Fruit fly (Drosophila melanogaster) whole organism, embryonic: Measurements from ENCODE around the gene Ciz1.

Experiments
- Bdp1 ChIP-seq: fragments of 200-800 bp; sonication (Bioruptor generic); optimal IDR thresholded peaks from 3 replicates; lab custom pipeline; 2016; ENCODE audit warnings: missing biosample characterization, missing genetic modification characterization
- Blimp-1 ChIP-seq: fragments of 200-800 bp; sonication (Bioruptor generic); optimal IDR thresholded peaks from 3 replicates; lab custom pipeline; 2018; ENCODE audit warnings: missing biosample characterization, missing genetic modification characterization, mild to moderate bottlenecking, moderate library complexity, missing genetic modification reagents
- CG10462 ChIP-seq: fragments of 200-800 bp; sonication (Bioruptor generic); optimal IDR thresholded peaks from 2 replicates; lab custom pipeline; 2016; ENCODE audit warnings: missing biosample characterization, missing genetic modification characterization
- CG12236 ChIP-seq: fragments of 200-800 bp; sonication (Bioruptor generic); optimal IDR thresholded peaks from 2 replicates; lab custom pipeline; 2016; ENCODE audit warnings: missing biosample characterization, missing genetic modification characterization
- CG13424 ChIP-seq: fragments of 200-800 bp; sonication (Bioruptor generic); optimal IDR thresholded peaks from 2 replicates; lab custom pipeline; 2019; ENCODE audit warnings: missing biosample characterization, mild to moderate bottlenecking, missing genetic modification characterization, moderate library complexity
- CG13894 ChIP-seq: fragments of 200-800 bp; sonication (Bioruptor generic); optimal IDR thresholded peaks from 3 replicates; lab custom pipeline; 2018; ENCODE audit warnings: missing biosample characterization, mild to moderate bottlenecking, missing genetic modification characterization, moderate library complexity
- CG15601 ChIP-seq: fragments of 200-800 bp; sonication (Bioruptor generic); optimal IDR thresholded peaks from 3 replicates; lab custom pipeline; 2019; ENCODE audit warnings: missing biosample characterization, mild to moderate bottlenecking, missing genetic modification characterization, moderate library complexity
- CG16813 ChIP-seq: fragments of 200-800 bp; sonication (Bioruptor generic); IDR thresholded peaks from 3 replicates; pipeline ENCODE4 v1.3.6; 2022; ENCODE audit warnings: missing biosample characterization, missing genetic modification characterization; ENCODE audit not compliant: partially characterized antibody
- CG16815 ChIP-seq: fragments of 200-800 bp; sonication (Bioruptor generic); optimal IDR thresholded peaks from 3 replicates; lab custom pipeline; 2017; ENCODE audit warnings: missing biosample characterization, mild to moderate bottlenecking, missing genetic modification characterization
- CG16863 ChIP-seq: fragments of 200-800 bp; sonication (Bioruptor generic); optimal IDR thresholded peaks from 3 replicates; lab custom pipeline; 2016; ENCODE audit warnings: missing biosample characterization, missing genetic modification characterization
- CG18262 ChIP-seq: fragments of 200-800 bp; optimal IDR thresholded peaks from 3 replicates; lab custom pipeline; 2019; ENCODE audit warnings: missing biosample characterization, mild to moderate bottlenecking, missing genetic modification characterization, moderate library complexity
- CG1832 ChIP-seq: fragments of 200-800 bp; sonication (Bioruptor generic); optimal IDR thresholded peaks from 2 replicates; lab custom pipeline; 2017; ENCODE audit warnings: missing biosample characterization, mild to moderate bottlenecking, missing genetic modification characterization, inconsistent platforms
- CG2678 ChIP-seq: fragments of 200-800 bp; sonication (Bioruptor generic); optimal IDR thresholded peaks from 3 replicates; lab custom pipeline; 2019; ENCODE audit warnings: missing biosample characterization, mild to moderate bottlenecking, missing genetic modification characterization, moderate library complexity
- CG2712 ChIP-seq: fragments of 200-800 bp; optimal IDR thresholded peaks from 3 replicates; lab custom pipeline; 2019; ENCODE audit warnings: missing biosample characterization, mild to moderate bottlenecking, missing genetic modification characterization, moderate library complexity
- CG31441 ChIP-seq: fragments of 200-800 bp; sonication (Bioruptor generic); IDR thresholded peaks from 2 replicates; pipeline ENCODE4 v1.3.6; 2022; ENCODE audit warnings: missing biosample characterization, missing genetic modification characterization
- CG32767 ChIP-seq: fragments of 200-800 bp; sonication (Bioruptor generic); IDR thresholded peaks from 2 replicates; pipeline ENCODE4 v1.3.6; 2022; ENCODE audit warnings: missing biosample characterization, missing genetic modification characterization
- CG5180 ChIP-seq: fragments of 200-800 bp; sonication (Bioruptor generic); optimal IDR thresholded peaks from 3 replicates; lab custom pipeline; 2017; ENCODE audit warnings: missing biosample characterization, missing genetic modification characterization, mild to moderate bottlenecking, moderate library complexity, missing genetic modification reagents
- CG5953 ChIP-seq: fragments of 200-800 bp; sonication (Bioruptor generic); IDR thresholded peaks from 2 replicates; pipeline ENCODE4 v1.3.6; 2022; ENCODE audit warnings: missing biosample characterization, missing genetic modification characterization
- CG7271 ChIP-seq: fragments of 200-800 bp; sonication (Bioruptor generic); optimal IDR thresholded peaks from 2 replicates; lab custom pipeline; 2018; ENCODE audit warnings: missing biosample characterization, mild to moderate bottlenecking, missing genetic modification characterization, moderate library complexity
- CG7786 ChIP-seq: fragments of 200-800 bp; sonication (Bioruptor generic); optimal IDR thresholded peaks from 2 replicates; lab custom pipeline; 2016; ENCODE audit warnings: missing biosample characterization, missing genetic modification characterization
- D19A ChIP-seq: fragments of 200-800 bp; optimal IDR thresholded peaks from 3 replicates; lab custom pipeline; 2019; ENCODE audit warnings: missing biosample characterization, mild to moderate bottlenecking, missing genetic modification characterization, moderate library complexity
- Dbx ChIP-seq: fragments of 200-800 bp; sonication (Bioruptor generic); IDR thresholded peaks from 3 replicates; pipeline ENCODE4 v1.3.6; 2022; ENCODE audit warnings: missing biosample characterization, missing genetic modification characterization
- Dip3 ChIP-seq: fragments of 200-800 bp; sonication (Bioruptor generic); optimal IDR thresholded peaks from 3 replicates; lab custom pipeline; 2016; ENCODE audit warnings: missing biosample characterization, missing genetic modification characterization
- HLH3B ChIP-seq: fragments of 200-800 bp; sonication (Bioruptor generic); IDR thresholded peaks from 2 replicates; pipeline ENCODE4 v1.3.6; 2022; ENCODE audit warnings: missing biosample characterization, missing genetic modification characterization
- Hmx ChIP-seq: fragments of 200-800 bp; sonication (Bioruptor generic); optimal IDR thresholded peaks from 2 replicates; lab custom pipeline; 2016; ENCODE audit warnings: missing biosample characterization, missing genetic modification characterization
- Max ChIP-seq: fragments of 200-800 bp; sonication (Bioruptor generic); optimal IDR thresholded peaks from 2 replicates; lab custom pipeline; 2016; ENCODE audit warnings: missing biosample characterization, mild to moderate bottlenecking, missing genetic modification characterization
- Oaz ChIP-seq: fragments of 200-800 bp; sonication (Bioruptor generic); IDR thresholded peaks from 2 replicates; pipeline ENCODE4 v1.3.6; 2022; ENCODE audit warnings: missing biosample characterization, missing genetic modification characterization
- Optix ChIP-seq: fragments of 200-800 bp; sonication (Bioruptor generic); IDR thresholded peaks from 3 replicates; pipeline ENCODE4 v1.3.6; 2022; ENCODE audit warnings: missing biosample characterization, missing genetic modification characterization
- Ravus ChIP-seq: fragments of 200-800 bp; sonication (Bioruptor generic); IDR thresholded peaks from 2 replicates; pipeline ENCODE4 v1.3.6; 2022; ENCODE audit warnings: missing biosample characterization, missing genetic modification characterization
- Rfx ChIP-seq: fragments of 200-800 bp; sonication (Bioruptor generic); IDR thresholded peaks from 2 replicates; pipeline ENCODE4 v1.3.6; 2022; ENCODE audit warnings: missing biosample characterization, missing genetic modification characterization
- Xbp1 ChIP-seq: fragments of 200-800 bp; sonication (Bioruptor generic); optimal IDR thresholded peaks from 3 replicates; lab custom pipeline; 2016; ENCODE audit warnings: missing biosample characterization, mild to moderate bottlenecking, missing genetic modification characterization
- bcd ChIP-seq: fragments of 200-800 bp; sonication (Bioruptor generic); optimal IDR thresholded peaks from 2 replicates; lab custom pipeline; 2017; ENCODE audit warnings: missing biosample characterization, mild to moderate bottlenecking, missing genetic modification characterization
- btn ChIP-seq: fragments of 200-800 bp; sonication (Bioruptor generic); optimal IDR thresholded peaks from 2 replicates; lab custom pipeline; 2016; ENCODE audit warnings: missing biosample characterization, missing genetic modification characterization
- ci ChIP-seq: fragments of 200-800 bp; sonication (Bioruptor generic); IDR thresholded peaks from 3 replicates; pipeline ENCODE4 v1.3.6; 2022; ENCODE audit warnings: missing biosample characterization, missing genetic modification characterization
- crc ChIP-seq: fragments of 200-800 bp; sonication (Bioruptor generic); optimal IDR thresholded peaks from 2 replicates; lab custom pipeline; 2016; ENCODE audit warnings: missing biosample characterization, missing genetic modification characterization
- dysf ChIP-seq: fragments of 200-800 bp; sonication (Bioruptor generic); IDR thresholded peaks from 3 replicates; pipeline ENCODE4 v1.3.6; 2022; ENCODE audit warnings: missing biosample characterization, missing genetic modification characterization
- eve ChIP-seq, 2 experiments: fragments of >200 bp; optimal IDR thresholded peaks; 2 replicates each; lab custom pipeline; 2017; ENCODE audit warnings: missing biosample characterization in 2 of 2, missing genetic modification characterization in 2 of 2
- fd3F ChIP-seq: fragments of 200-800 bp; sonication (Bioruptor generic); optimal IDR thresholded peaks from 2 replicates; lab custom pipeline; 2018; ENCODE audit warnings: missing biosample characterization, mild to moderate bottlenecking, missing genetic modification characterization, moderate library complexity
- gcm2 ChIP-seq: fragments of 200-800 bp; sonication (Bioruptor generic); optimal IDR thresholded peaks from 2 replicates; lab custom pipeline; 2016; ENCODE audit warnings: missing biosample characterization, missing genetic modification characterization
- ham ChIP-seq: fragments of 200-800 bp; sonication (Bioruptor generic); IDR thresholded peaks from 2 replicates; pipeline ENCODE4 v1.3.6; 2022; ENCODE audit warnings: missing biosample characterization, missing genetic modification characterization
- lilli ChIP-seq: fragments of 200-800 bp; sonication (Bioruptor generic); optimal IDR thresholded peaks from 3 replicates; lab custom pipeline; 2016; ENCODE audit warnings: missing biosample characterization, missing genetic modification characterization
- maf-S ChIP-seq: fragments of 200-800 bp; sonication (Bioruptor generic); optimal IDR thresholded peaks from 2 replicates; lab custom pipeline; 2016; ENCODE audit warnings: missing biosample characterization, missing genetic modification characterization
- pum ChIP-seq: fragments of 200-800 bp; sonication (Bioruptor generic); optimal IDR thresholded peaks from 2 replicates; lab custom pipeline; 2016; ENCODE audit warnings: missing biosample characterization, missing genetic modification characterization
- pzg ChIP-seq: fragments of 200-800 bp; sonication (Bioruptor generic); optimal IDR thresholded peaks from 3 replicates; lab custom pipeline; 2018; ENCODE audit warnings: missing biosample characterization, mild to moderate bottlenecking, missing genetic modification characterization, moderate library complexity
- ranshi ChIP-seq: fragments of 200-800 bp; sonication (Bioruptor generic); IDR thresholded peaks from 2 replicates; pipeline ENCODE4 v1.3.6; 2022; ENCODE audit warnings: missing biosample characterization, missing genetic modification characterization
- schlank ChIP-seq: fragments of 200-800 bp; sonication (Bioruptor generic); optimal IDR thresholded peaks from 2 replicates; lab custom pipeline; 2018; ENCODE audit warnings: missing biosample characterization, mild to moderate bottlenecking, missing genetic modification characterization
- scrt ChIP-seq: fragments of 200-800 bp; sonication (Bioruptor generic); optimal IDR thresholded peaks from 2 replicates; lab custom pipeline; 2018; ENCODE audit warnings: missing biosample characterization, mild to moderate bottlenecking, missing genetic modification characterization, moderate library complexity
- sd ChIP-seq: fragments of 200-800 bp; sonication (Bioruptor generic); optimal IDR thresholded peaks from 3 replicates; lab custom pipeline; 2018; ENCODE audit warnings: missing biosample characterization, mild to moderate bottlenecking, missing genetic modification characterization, moderate library complexity
- sima ChIP-seq: fragments of 200-800 bp; sonication (Bioruptor generic); optimal IDR thresholded peaks from 2 replicates; lab custom pipeline; 2016; ENCODE audit warnings: missing biosample characterization, missing genetic modification characterization
- slou ChIP-seq: fragments of 200-800 bp; sonication (Bioruptor generic); optimal IDR thresholded peaks from 3 replicates; lab custom pipeline; 2016; ENCODE audit warnings: missing biosample characterization, missing genetic modification characterization
- tin ChIP-seq: fragments of 200-800 bp; sonication (Bioruptor generic); optimal IDR thresholded peaks from 3 replicates; lab custom pipeline; 2016; ENCODE audit warnings: missing biosample characterization, missing genetic modification characterization
- toy ChIP-seq: fragments of 200-800 bp; sonication (Bioruptor generic); IDR thresholded peaks from 2 replicates; pipeline ENCODE4 v1.3.6; 2022; ENCODE audit warnings: missing biosample characterization, missing genetic modification characterization

Gene Ciz1

DNA sequence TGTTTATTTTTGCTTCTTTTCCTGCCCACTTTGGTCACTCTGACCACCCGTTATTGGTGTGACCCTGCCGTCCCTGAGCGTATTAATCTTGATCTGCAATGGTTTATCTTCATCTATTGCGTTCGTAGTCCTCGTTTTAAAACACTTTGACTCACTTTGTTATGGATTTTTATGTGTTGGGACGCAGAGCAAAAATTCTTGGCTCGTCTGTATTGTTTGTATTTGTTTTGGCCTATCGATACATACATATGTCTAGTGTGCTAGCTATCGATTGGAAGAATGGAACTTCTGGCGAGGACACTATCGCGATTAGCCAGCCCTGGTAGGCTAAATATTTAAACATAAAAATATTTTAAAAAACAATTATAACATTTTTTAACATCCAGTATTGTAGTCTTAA lies 4.8 kb upstream of the Ciz1 start, which contains the start of gene CG10809 (continued):
- TF ChIP-seq Xbp1 (GFP tag; lab: Kevin White, UChicago), result peak; percentile 39
- no peak for TF ChIP-seq Oaz (GFP tag; lab: Robert Waterston, UW)
- peak; percentile 16 for TF ChIP-seq CG13424 (tag; lab: Kevin White, UChicago)
- TF ChIP-seq CG15601 (tag; lab: Kevin White, UChicago), result peak; percentile 42
- TF ChIP-seq CG10462 (GFP tag; lab: Kevin White, UChicago), result no peak
- TF ChIP-seq Hmx, result no peak
- peak; percentile 5 for TF ChIP-seq CG7786 (GFP tag; lab: Kevin White, UChicago)
- TF ChIP-seq Ravus (GFP tag; lab: Robert Waterston, UW), result no peak
- no peak for TF ChIP-seq CG2678
- TF ChIP-seq tin (GFP tag; lab: Kevin White, UChicago), result peak; percentile 29
- peak; percentile 61 for TF ChIP-seq sd
- TF ChIP-seq eve (GFP tag; optimal IDR thresholded peaks at IDR 0.05; lab: Kevin White, UChicago), result no peak
- no peak for TF ChIP-seq ham (GFP tag; lab: Robert Waterston, UW)
- TF ChIP-seq CG13894, result peak; percentile 32
- peak; percentile 85 for TF ChIP-seq pzg
- no peak for TF ChIP-seq scrt
- TF ChIP-seq CG5953, result no peak
- TF ChIP-seq ci (GFP tag; lab: Robert Waterston, UW), result no peak
- no peak for TF ChIP-seq crc
- TF ChIP-seq fd3F (GFP tag; lab: Kevin White, UChicago), result no peak
- no peak for TF ChIP-seq CG12236 (GFP tag; lab: Kevin White, UChicago)
- TF ChIP-seq Max (GFP tag; lab: Kevin White, UChicago), result peak; percentile 44
- TF ChIP-seq maf-S (GFP tag; lab: Kevin White, UChicago), result no peak
- no peak for TF ChIP-seq CG16815 (GFP tag; lab: Kevin White, UChicago)
- no peak for TF ChIP-seq pum
- TF ChIP-seq dysf (GFP tag; lab: Robert Waterston, UW), result no peak
- no peak for TF ChIP-seq Bdp1 (GFP tag; lab: Kevin White, UChicago)
- peak; percentile 34 for TF ChIP-seq bcd (GFP tag; lab: Kevin White, UChicago)
- no peak for TF ChIP-seq gcm2 (GFP tag; lab: Kevin White, UChicago)
- no peak for TF ChIP-seq btn (GFP tag; lab: Kevin White, UChicago)
- no peak for TF ChIP-seq D19A
- TF ChIP-seq CG7271, result peak; percentile 10
- no peak for TF ChIP-seq HLH3B (GFP tag; lab: Robert Waterston, UW)
- no peak for TF ChIP-seq CG1832
- 0 out of 2 replicates have a peak, but pooled peaks have one; percentile 13 for TF ChIP-seq CG31441
- TF ChIP-seq CG2712, result peak; percentile 57
- TF ChIP-seq slou, result peak; percentile 8
- no peak for TF ChIP-seq Optix (GFP tag; lab: Robert Waterston, UW)
- peak; percentile 8 for TF ChIP-seq Dip3 (GFP tag; lab: Kevin White, UChicago)
- TF ChIP-seq toy, result no peak
- TF ChIP-seq CG16863, result no peak
- TF ChIP-seq Dbx (GFP tag; lab: Robert Waterston, UW), result peak; percentile 28; the same call in 1 of the 3 replicates
- TF ChIP-seq lilli (GFP tag; lab: Kevin White, UChicago), result peak; percentile 45
- TF ChIP-seq schlank (tag; lab: Kevin White, UChicago), result no peak
- TF ChIP-seq sima (GFP tag; lab: Kevin White, UChicago), result no peak
- peak; percentile 73 for TF ChIP-seq CG32767 (GFP tag; lab: Robert Waterston, UW)
- peak; percentile 95 for TF ChIP-seq CG16813 (GFP tag; lab: Robert Waterston, UW)
- TF ChIP-seq Blimp-1 (GFP tag; lab: Kevin White, UChicago), result no peak
- TF ChIP-seq Rfx, result peak; percentile 72
- no peak for TF ChIP-seq CG5180 (GFP tag; lab: Kevin White, UChicago)
- TF ChIP-seq CG18262 (tag; lab: Kevin White, UChicago), result peak; percentile 52
- TF ChIP-seq ranshi, result no peak
